Worm (Caenorhabditis elegans): Measurements from ENCODE around the gene K09F5.6.

Gene K09F5.6

DNA sequence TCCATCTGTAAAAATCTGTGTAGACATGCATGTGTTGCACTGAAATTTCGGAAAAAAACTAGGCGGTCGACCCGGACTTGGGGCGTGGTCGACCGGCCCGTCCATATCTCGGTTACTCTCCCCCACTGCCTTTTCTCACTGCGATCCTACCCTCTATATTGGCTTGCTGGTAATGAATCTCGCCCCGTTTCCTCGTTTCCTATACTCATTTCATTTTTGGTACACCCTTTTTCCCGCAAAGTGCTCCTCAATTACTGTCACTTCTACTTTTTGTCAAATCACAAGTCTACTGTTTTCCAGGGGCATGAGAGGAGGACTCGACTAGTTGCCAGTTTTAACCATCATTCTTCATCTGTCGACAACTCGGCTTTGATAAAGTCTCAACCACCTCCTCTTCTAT is at the start of gene K09F5.6:
K09F5.6 (plus strand) TSS at position 301 of the 400 bp plus-strand sequence.
- TF ChIP-seq ztf-25 (GFP tag; IDR thresholded peaks at IDR 0.05) (0 out of 2 replicates have a peak, but pooled peaks have one; percentile 49), snpc-1.3 (tag; optimal IDR thresholded peaks at IDR 0.05; ENCODE audit: insufficient read depth) (no peak), dox-1 (GFP tag; IDR thresholded peaks at IDR 0.05) (no peak)

DNA sequence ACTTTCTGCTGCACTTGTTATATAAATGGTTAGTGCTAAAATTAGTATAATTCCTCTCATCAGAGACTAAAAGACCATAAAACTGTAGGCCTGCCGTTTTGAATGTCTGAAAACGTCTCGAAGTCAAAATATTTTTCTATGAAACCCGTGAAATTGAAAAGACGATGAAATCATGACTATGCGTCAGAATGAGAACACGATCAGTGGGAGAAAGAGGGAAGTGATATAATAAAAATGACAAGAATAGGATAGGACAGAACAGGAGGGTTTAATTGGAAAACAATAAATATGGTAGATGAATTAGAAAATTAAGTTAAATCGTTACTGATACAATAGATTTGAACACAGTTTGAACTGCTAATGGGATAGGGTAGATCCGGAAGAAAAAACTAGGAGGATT is 48.4 kb upstream of the K09F5.6 start, which contains the start of gene F27D9.7:
F27D9.7 (minus strand) TSS at position 101 of the 400 bp plus-strand sequence.
- TF ChIP-seq F33H1.4 (GFP tag; IDR thresholded peaks at IDR 0.05) (no peak), hrde-1 (tag; optimal IDR thresholded peaks at IDR 0.05; ENCODE audit: borderline replicate concordance) (no peak), mcd-1 (GFP tag; IDR thresholded peaks at IDR 0.05) (no peak), F57C9.4 (tag; optimal IDR thresholded peaks at IDR 0.05) (no peak), cebp-1 (GFP tag; IDR thresholded peaks at IDR 0.05) (no peak), cebp-1 (tag; optimal IDR thresholded peaks at IDR 0.05) (no peak), ztf-22 (GFP tag; optimal IDR thresholded peaks at IDR 0.05) (no peak), ceh-40 (GFP tag; IDR thresholded peaks at IDR 0.05) (no peak), bed-1 (GFP tag; IDR thresholded peaks at IDR 0.05) (no peak), lsy-27 (tag; optimal IDR thresholded peaks at IDR 0.05; ENCODE audit: borderline replicate concordance, insufficient read depth) (no peak), lin-26 (GFP tag; IDR thresholded peaks at IDR 0.05) (no peak)

DNA sequence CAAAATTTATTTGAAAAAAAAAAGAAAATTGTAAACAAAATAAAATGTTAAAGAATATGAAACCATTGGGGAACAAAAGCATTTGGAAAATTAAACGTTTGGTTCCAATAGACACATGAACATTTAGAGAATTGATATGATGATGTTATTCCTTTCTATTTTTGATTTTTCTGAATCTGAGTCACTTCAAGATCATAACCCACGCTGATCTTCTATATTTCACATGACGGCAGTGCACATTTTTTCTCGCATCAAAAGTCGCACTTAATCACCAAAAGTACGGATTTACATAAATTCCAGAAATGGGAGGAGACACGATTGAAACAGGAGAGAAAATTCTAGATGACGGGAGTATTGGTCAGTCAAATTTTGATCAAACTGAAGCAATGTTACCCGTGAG is 46.4 kb upstream of the K09F5.6 start, which contains the start of gene F27D9.2:
F27D9.2 (plus strand) TSS at position 301 of the 400 bp plus-strand sequence.
- no peak for TF ChIP-seq bed-1 (GFP tag; IDR thresholded peaks at IDR 0.05)

DNA sequence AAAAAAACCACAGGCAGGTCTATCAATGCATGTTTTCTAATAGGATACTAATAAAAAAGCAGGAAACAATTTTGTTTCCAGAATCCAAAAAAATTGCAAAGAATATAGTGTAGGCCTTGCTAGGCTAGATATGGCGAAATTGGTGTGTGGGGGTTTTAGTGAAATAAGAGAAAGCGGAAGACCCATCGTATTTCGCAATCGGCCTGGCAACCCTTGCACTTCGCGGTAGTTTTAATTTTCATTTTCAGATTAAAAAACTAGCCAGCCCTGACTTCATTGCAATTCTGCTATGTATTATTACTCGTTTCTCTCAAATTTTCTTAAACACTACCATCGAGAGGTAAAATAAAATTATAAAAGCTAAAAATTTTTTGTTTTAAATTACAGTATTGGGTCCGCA is 44.2 kb upstream of the K09F5.6 start:
- no peak for TF ChIP-seq atf-7 (tag; optimal IDR thresholded peaks at IDR 0.05)
- TF ChIP-seq cebp-1 (GFP tag; IDR thresholded peaks at IDR 0.05) = 0 out of 2 replicates have a peak, but pooled peaks have one; percentile 41
- peak; percentile 95 for TF ChIP-seq cebp-1 (tag; optimal IDR thresholded peaks at IDR 0.05)

DNA sequence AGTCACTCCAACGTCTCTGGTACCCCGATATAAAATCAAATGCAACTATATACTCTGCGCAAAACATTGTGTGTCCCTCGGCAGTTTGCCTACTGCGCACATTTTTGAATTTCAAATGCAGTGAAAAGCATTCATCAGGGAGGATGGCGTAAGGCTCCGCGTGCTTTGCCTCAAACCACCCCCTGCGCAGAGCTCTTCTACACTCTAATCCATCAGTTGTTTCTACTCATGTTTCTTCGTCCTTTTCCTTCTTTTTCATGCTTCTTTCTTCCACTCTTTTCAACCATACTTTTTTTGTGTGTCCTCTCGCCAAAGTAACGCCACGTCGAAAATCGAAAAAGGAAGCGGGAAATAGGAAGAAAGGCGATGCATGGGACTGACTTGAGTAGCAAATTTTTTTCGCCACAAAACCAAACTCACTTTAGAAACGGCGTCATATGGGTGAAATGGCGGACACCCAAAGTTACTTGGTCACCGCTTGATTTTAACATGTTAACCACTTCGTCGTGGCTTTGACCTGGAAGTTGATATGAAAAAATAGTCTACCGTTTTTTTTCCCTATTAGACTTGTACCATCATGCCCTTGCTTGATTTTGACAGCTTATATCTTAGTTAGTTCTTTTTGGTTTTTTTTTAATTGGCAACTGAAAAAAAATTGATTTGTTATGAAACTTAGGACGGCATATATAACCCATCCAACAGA is 40.5 kb upstream of the K09F5.6 start:
- TF ChIP-seq sdz-38 (tag; optimal IDR thresholded peaks at IDR 0.05) = no peak
- no peak for TF ChIP-seq madf-10 (tag; optimal IDR thresholded peaks at IDR 0.05)
- no peak for TF ChIP-seq snpc-1.3 (tag; optimal IDR thresholded peaks at IDR 0.05; ENCODE audit: insufficient read depth)
- TF ChIP-seq F33H1.4 (GFP tag; IDR thresholded peaks at IDR 0.05) = no peak
- 0 out of 2 replicates have a peak, but pooled peaks have one; percentile 15 for TF ChIP-seq nfyb-1 (GFP tag; IDR thresholded peaks at IDR 0.05)
- TF ChIP-seq mel-28 (tag; optimal IDR thresholded peaks at IDR 0.05; ENCODE audit: borderline replicate concordance) = no peak
- TF ChIP-seq hmg-1.2 (GFP tag; IDR thresholded peaks at IDR 0.05) = 0 out of 2 replicates have a peak, but pooled peaks have one; percentile 10
- no peak for TF ChIP-seq lin-26 (GFP tag; IDR thresholded peaks at IDR 0.05)
- TF ChIP-seq unc-130 (GFP tag; optimal IDR thresholded peaks at IDR 0.05) = no peak
- TF ChIP-seq ama-1 (optimal IDR thresholded peaks at IDR 0.05) = no peak
- TF ChIP-seq ama-1 (GFP tag; optimal IDR thresholded peaks at IDR 0.05) = no peak
- TF ChIP-seq lsy-27 (tag; optimal IDR thresholded peaks at IDR 0.05; ENCODE audit: borderline replicate concordance, insufficient read depth) = no peak
- TF ChIP-seq nhr-179 (tag; optimal IDR thresholded peaks at IDR 0.05) = no peak

DNA sequence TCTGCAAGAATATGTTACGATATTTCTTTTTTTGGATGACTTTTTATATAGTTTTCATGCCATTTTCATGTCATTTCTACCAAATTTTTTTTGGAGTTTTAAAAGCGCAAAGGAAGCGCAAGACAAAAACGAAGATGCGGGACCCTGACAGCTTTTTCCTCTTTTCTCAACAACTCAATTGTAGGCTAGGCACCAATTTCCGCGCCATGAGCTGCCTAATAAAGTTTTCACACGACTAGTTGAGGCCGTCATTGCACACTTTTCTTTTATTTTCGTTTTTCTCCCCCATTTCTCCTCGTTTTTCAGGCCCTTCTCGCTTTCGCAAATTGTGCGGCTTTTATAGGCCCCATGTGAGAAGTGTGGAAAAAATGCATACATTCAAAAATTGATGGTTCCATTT is 39.2 kb upstream of the K09F5.6 start:
- TF ChIP-seq atf-7 (tag; optimal IDR thresholded peaks at IDR 0.05) (no peak), ceh-40 (GFP tag; IDR thresholded peaks at IDR 0.05) (no peak), Y53G8AR.9 (GFP tag; conservative IDR thresholded peaks at IDR 0.05) (no peak), him-1 (tag; optimal IDR thresholded peaks at IDR 0.05) (no peak), madf-3 (GFP tag; IDR thresholded peaks at IDR 0.05) (no peak), lin-35 (GFP tag; optimal IDR thresholded peaks at IDR 0.05) (no peak), nhr-120 (GFP tag; IDR thresholded peaks at IDR 0.05) (no peak), ztf-6 (GFP tag; IDR thresholded peaks at IDR 0.05) (no peak), B0035.1 (tag; optimal IDR thresholded peaks at IDR 0.05) (no peak), dpff-1 (tag; optimal IDR thresholded peaks at IDR 0.05) (no peak), pbrm-1 (GFP tag; IDR thresholded peaks at IDR 0.05) (no peak), egrh-3 (GFP tag; IDR thresholded peaks at IDR 0.05) (no peak), ztf-26 (tag; optimal IDR thresholded peaks at IDR 0.05) (no peak)

Data from whole organism, young adult.